Worm (Caenorhabditis elegans): Measurements from ENCODE around the gene F41C6.4.

ce11 chrX:6889374-6889773 is 14.8 kb upstream of the F41C6.4 start, which contains the start of gene unc-6:
- TF ChIP-seq elt-1 (tag; optimal IDR thresholded peaks at IDR 0.05) (no peak), mab-5 (tag; optimal IDR thresholded peaks at IDR 0.05) (no peak), lin-39 (tag; optimal IDR thresholded peaks at IDR 0.05) (no peak), nhr-237 (tag; optimal IDR thresholded peaks at IDR 0.05) (no peak), sma-3 (GFP tag; optimal IDR thresholded peaks at IDR 0.05) (no peak), blmp-1 (tag; optimal IDR thresholded peaks at IDR 0.05; ENCODE audit: insufficient read depth) (no peak), R02D3.7 (tag; optimal IDR thresholded peaks at IDR 0.05) (no peak), nhr-6 (tag; optimal IDR thresholded peaks at IDR 0.05) (no peak), egl-27 (tag; optimal IDR thresholded peaks at IDR 0.05) (no peak), skn-1 (tag; optimal IDR thresholded peaks at IDR 0.05) (no peak), unc-62 (GFP tag; optimal IDR thresholded peaks at IDR 0.05) (no peak), fos-1 (tag; optimal IDR thresholded peaks at IDR 0.05) (no peak), zag-1 (tag; optimal IDR thresholded peaks at IDR 0.05) (no peak)
